Fruit fly (Drosophila melanogaster) whole organism, embryonic: ENCODE results near the gene Lgr1.

ENCODE experiments used
- Abd-B ChIP-seq: fragments of 200-800 bp; sonication (Bioruptor generic); optimal IDR thresholded peaks from 2 replicates; lab custom pipeline; 2018; ENCODE audit warnings: missing biosample characterization, mild to moderate bottlenecking, missing genetic modification characterization, moderate library complexity
- Atf-2 ChIP-seq: fragments of 200-800 bp; sonication (Bioruptor generic); optimal IDR thresholded peaks from 2 replicates; lab custom pipeline; 2016; ENCODE audit warnings: missing biosample characterization, missing genetic modification characterization
- CG10274 ChIP-seq: fragments of 200-800 bp; sonication (Bioruptor generic); optimal IDR thresholded peaks from 3 replicates; lab custom pipeline; 2017; ENCODE audit warnings: missing biosample characterization, mild to moderate bottlenecking, missing genetic modification characterization
- CG11504 ChIP-seq: fragments of 200-800 bp; sonication (Bioruptor generic); optimal IDR thresholded peaks from 3 replicates; lab custom pipeline; 2019; ENCODE audit warnings: missing biosample characterization, mild to moderate bottlenecking, missing genetic modification characterization, moderate library complexity
- CG12155 ChIP-seq: fragments of 200-800 bp; sonication (Bioruptor generic); optimal IDR thresholded peaks from 3 replicates; lab custom pipeline; 2016; ENCODE audit warnings: missing biosample characterization, missing genetic modification characterization
- CG13424 ChIP-seq: fragments of 200-800 bp; sonication (Bioruptor generic); optimal IDR thresholded peaks from 2 replicates; lab custom pipeline; 2019; ENCODE audit warnings: missing biosample characterization, mild to moderate bottlenecking, missing genetic modification characterization, moderate library complexity
- CG13775 ChIP-seq: fragments of 200-800 bp; sonication (Bioruptor generic); optimal IDR thresholded peaks from 3 replicates; lab custom pipeline; 2017; ENCODE audit warnings: missing biosample characterization, mild to moderate bottlenecking, missing genetic modification characterization
- CG15479 ChIP-seq: fragments of 200-800 bp; sonication (Bioruptor generic); optimal IDR thresholded peaks from 3 replicates; lab custom pipeline; 2019; ENCODE audit warnings: missing biosample characterization, mild to moderate bottlenecking, missing genetic modification characterization, moderate library complexity
- CG15601 ChIP-seq: fragments of 200-800 bp; sonication (Bioruptor generic); optimal IDR thresholded peaks from 3 replicates; lab custom pipeline; 2019; ENCODE audit warnings: missing biosample characterization, mild to moderate bottlenecking, missing genetic modification characterization, moderate library complexity
- CG15696 ChIP-seq: fragments of 200-800 bp; sonication (Bioruptor generic); optimal IDR thresholded peaks from 2 replicates; lab custom pipeline; 2019; ENCODE audit warnings: missing biosample characterization, mild to moderate bottlenecking, missing genetic modification characterization, moderate library complexity
- CG17361 ChIP-seq: fragments of 200-800 bp; sonication (Bioruptor generic); IDR thresholded peaks from 3 replicates; pipeline ENCODE4 v1.3.6; 2022; ENCODE audit warnings: missing biosample characterization, missing genetic modification characterization
- CG17385 ChIP-seq: fragments of 200-800 bp; sonication (Bioruptor generic); optimal IDR thresholded peaks from 3 replicates; lab custom pipeline; 2018; ENCODE audit warnings: missing biosample characterization, mild to moderate bottlenecking, missing genetic modification characterization
- CG2202 ChIP-seq: fragments of 200-800 bp; sonication (Bioruptor generic); optimal IDR thresholded peaks from 2 replicates; lab custom pipeline; 2018; ENCODE audit warnings: missing biosample characterization, mild to moderate bottlenecking, missing genetic modification characterization
- CG2889 ChIP-seq: fragments of 200-800 bp; sonication (Bioruptor generic); IDR thresholded peaks from 3 replicates; pipeline ENCODE4 v1.3.6; 2022; ENCODE audit warnings: missing biosample characterization, missing genetic modification characterization
- CG30403 ChIP-seq: fragments of 200-800 bp; sonication (Bioruptor generic); optimal IDR thresholded peaks from 3 replicates; lab custom pipeline; 2016; ENCODE audit warnings: missing biosample characterization, missing genetic modification characterization
- CG31224 ChIP-seq: fragments of 200-800 bp; sonication (Bioruptor generic); IDR thresholded peaks from 2 replicates; pipeline ENCODE4 v1.3.6; 2022; ENCODE audit warnings: missing biosample characterization, missing genetic modification characterization
- CG31365 ChIP-seq: fragments of 200-800 bp; sonication (Bioruptor generic); optimal IDR thresholded peaks from 2 replicates; lab custom pipeline; 2018; ENCODE audit warnings: missing biosample characterization, mild to moderate bottlenecking, missing genetic modification characterization
- CG3281 ChIP-seq: fragments of 200-800 bp; sonication (Bioruptor generic); optimal IDR thresholded peaks from 3 replicates; lab custom pipeline; 2017; ENCODE audit warnings: missing biosample characterization, mild to moderate bottlenecking, missing genetic modification characterization
- CG33213 ChIP-seq: fragments of 200-800 bp; sonication (Bioruptor generic); optimal IDR thresholded peaks from 3 replicates; lab custom pipeline; 2016; ENCODE audit warnings: missing biosample characterization, missing genetic modification characterization
- CG34224 ChIP-seq: fragments of 200-800 bp; sonication (Bioruptor generic); IDR thresholded peaks from 3 replicates; pipeline ENCODE4 v1.3.6; 2022; ENCODE audit warnings: missing biosample characterization, missing genetic modification characterization; ENCODE audit not compliant: partially characterized antibody
- CG34376 ChIP-seq: fragments of 200-800 bp; sonication (Bioruptor generic); optimal IDR thresholded peaks from 2 replicates; lab custom pipeline; 2018; ENCODE audit warnings: missing biosample characterization, mild to moderate bottlenecking, missing genetic modification characterization
- CG4617 ChIP-seq: fragments of 200-800 bp; sonication (Bioruptor generic); optimal IDR thresholded peaks from 3 replicates; lab custom pipeline; 2016; ENCODE audit warnings: missing biosample characterization, missing genetic modification characterization, borderline replicate concordance
- CG6654 ChIP-seq: fragments of 200-800 bp; sonication (Bioruptor generic); optimal IDR thresholded peaks from 2 replicates; lab custom pipeline; 2017; ENCODE audit warnings: missing biosample characterization, mild to moderate bottlenecking, missing genetic modification characterization
- CTCF ChIP-seq: fragments of 200-800 bp; sonication (Bioruptor generic); optimal IDR thresholded peaks from 2 replicates; lab custom pipeline; 2017; ENCODE audit warnings: missing biosample characterization, mild to moderate bottlenecking, missing genetic modification characterization, moderate library complexity
- Dad ChIP-seq: fragments of 200-800 bp; sonication (Bioruptor generic); optimal IDR thresholded peaks from 3 replicates; lab custom pipeline; 2016; ENCODE audit warnings: missing biosample characterization, missing genetic modification characterization
- Doc2 ChIP-seq: fragments of 200-800 bp; sonication (Bioruptor generic); IDR thresholded peaks from 2 replicates; pipeline ENCODE4 v1.3.6; 2022; ENCODE audit warnings: missing biosample characterization, missing genetic modification characterization
- E2f2 ChIP-seq: fragments of 200-800 bp; sonication (Bioruptor generic); IDR thresholded peaks from 2 replicates; pipeline ENCODE4 v1.3.6; 2022; ENCODE audit warnings: missing biosample characterization, missing genetic modification characterization
- Gsc ChIP-seq: fragments of 200-800 bp; sonication (Bioruptor generic); IDR thresholded peaks from 2 replicates; pipeline ENCODE4 v1.3.6; 2022; ENCODE audit warnings: missing biosample characterization, missing genetic modification characterization
- HmgZ ChIP-seq: fragments of 200-800 bp; sonication (Bioruptor generic); optimal IDR thresholded peaks from 2 replicates; lab custom pipeline; 2018; ENCODE audit warnings: missing biosample characterization, mild to moderate bottlenecking, missing genetic modification characterization
- MBD-R2 ChIP-seq: fragments of 200-800 bp; sonication (Bioruptor generic); IDR thresholded peaks from 2 replicates; pipeline ENCODE4 v1.3.6; 2022; ENCODE audit warnings: missing biosample characterization, missing genetic modification characterization
- Myb ChIP-seq: fragments of 200-800 bp; sonication (Bioruptor generic); optimal IDR thresholded peaks from 2 replicates; lab custom pipeline; 2016; ENCODE audit warnings: missing biosample characterization, missing genetic modification characterization
- Poxn ChIP-seq: fragments of 200-800 bp; sonication (Bioruptor generic); IDR thresholded peaks from 2 replicates; pipeline ENCODE4 v1.3.6; 2022; ENCODE audit warnings: missing biosample characterization, missing genetic modification characterization
- Sox102F ChIP-seq: fragments of 200-800 bp; sonication (Bioruptor generic); optimal IDR thresholded peaks from 2 replicates; lab custom pipeline; 2018; ENCODE audit warnings: missing biosample characterization, mild to moderate bottlenecking, missing genetic modification characterization, moderate library complexity
- bab2 ChIP-seq: fragments of 200-800 bp; sonication (Bioruptor generic); optimal IDR thresholded peaks from 2 replicates; lab custom pipeline; 2016; ENCODE audit warnings: missing biosample characterization, missing genetic modification characterization
- cad ChIP-seq: fragments of >200 bp; optimal IDR thresholded peaks from 2 replicates; lab custom pipeline; 2017; ENCODE audit warnings: missing biosample characterization, missing genetic modification characterization
- chinmo ChIP-seq: fragments of 200-800 bp; sonication (Bioruptor generic); IDR thresholded peaks from 4 replicates; pipeline ENCODE4 v1.3.6; 2022; ENCODE audit warnings: missing biosample characterization, missing genetic modification characterization; ENCODE audit not compliant: partially characterized antibody
- croc ChIP-seq: fragments of 200-800 bp; sonication (Bioruptor generic); conservative IDR thresholded peaks from 3 replicates; pipeline ENCODE4 v1.3.6; 2022; ENCODE audit warnings: missing biosample characterization, missing genetic modification characterization
- danr ChIP-seq: fragments of 200-800 bp; sonication (Bioruptor generic); IDR thresholded peaks from 2 replicates; pipeline ENCODE4 v1.3.6; 2022; ENCODE audit warnings: missing biosample characterization, missing genetic modification characterization
- dysf ChIP-seq: fragments of 200-800 bp; sonication (Bioruptor generic); IDR thresholded peaks from 3 replicates; pipeline ENCODE4 v1.3.6; 2022; ENCODE audit warnings: missing biosample characterization, missing genetic modification characterization
- en ChIP-seq: fragments of 200-800 bp; sonication (Bioruptor generic); optimal IDR thresholded peaks from 2 replicates; lab custom pipeline; 2016; ENCODE audit warnings: missing biosample characterization, missing genetic modification characterization
- esg ChIP-seq: fragments of 200-800 bp; sonication (Bioruptor generic); conservative IDR thresholded peaks from 2 replicates; pipeline ENCODE4 v1.3.6; 2022; ENCODE audit warnings: missing biosample characterization, missing genetic modification characterization
- fd3F ChIP-seq: fragments of 200-800 bp; sonication (Bioruptor generic); optimal IDR thresholded peaks from 2 replicates; lab custom pipeline; 2018; ENCODE audit warnings: missing biosample characterization, mild to moderate bottlenecking, missing genetic modification characterization, moderate library complexity
- ftz-f1 ChIP-seq: fragments of 200-800 bp; sonication (Bioruptor generic); optimal IDR thresholded peaks from 2 replicates; lab custom pipeline; 2016; ENCODE audit warnings: missing biosample characterization, missing genetic modification characterization
- nau ChIP-seq: fragments of 200-800 bp; sonication (Bioruptor generic); optimal IDR thresholded peaks from 3 replicates; lab custom pipeline; 2017; ENCODE audit warnings: missing biosample characterization, mild to moderate bottlenecking, missing genetic modification characterization, missing genetic modification reagents
- org-1 ChIP-seq: fragments of 200-800 bp; sonication (Bioruptor generic); optimal IDR thresholded peaks from 2 replicates; lab custom pipeline; 2017; ENCODE audit warnings: missing biosample characterization, missing genetic modification characterization
- psq ChIP-seq: fragments of 200-800 bp; sonication (Bioruptor generic); optimal IDR thresholded peaks from 2 replicates; lab custom pipeline; 2017; ENCODE audit warnings: missing biosample characterization, missing genetic modification characterization
- ranshi ChIP-seq: fragments of 200-800 bp; sonication (Bioruptor generic); IDR thresholded peaks from 2 replicates; pipeline ENCODE4 v1.3.6; 2022; ENCODE audit warnings: missing biosample characterization, missing genetic modification characterization
- scrt ChIP-seq: fragments of 200-800 bp; sonication (Bioruptor generic); optimal IDR thresholded peaks from 2 replicates; lab custom pipeline; 2018; ENCODE audit warnings: missing biosample characterization, mild to moderate bottlenecking, missing genetic modification characterization, moderate library complexity
- slp2 ChIP-seq: fragments of 200-800 bp; sonication (Bioruptor generic); optimal IDR thresholded peaks from 2 replicates; lab custom pipeline; 2016; ENCODE audit warnings: missing biosample characterization, missing genetic modification characterization
- sqz ChIP-seq: fragments of 200-800 bp; sonication (Bioruptor generic); optimal IDR thresholded peaks from 3 replicates; lab custom pipeline; 2018; ENCODE audit warnings: missing biosample characterization, mild to moderate bottlenecking, missing genetic modification characterization
- tap ChIP-seq: fragments of 200-800 bp; optimal IDR thresholded peaks from 3 replicates; lab custom pipeline; 2019; ENCODE audit warnings: missing biosample characterization, mild to moderate bottlenecking, missing genetic modification characterization, moderate library complexity

The Lgr1 gene

DNA sequence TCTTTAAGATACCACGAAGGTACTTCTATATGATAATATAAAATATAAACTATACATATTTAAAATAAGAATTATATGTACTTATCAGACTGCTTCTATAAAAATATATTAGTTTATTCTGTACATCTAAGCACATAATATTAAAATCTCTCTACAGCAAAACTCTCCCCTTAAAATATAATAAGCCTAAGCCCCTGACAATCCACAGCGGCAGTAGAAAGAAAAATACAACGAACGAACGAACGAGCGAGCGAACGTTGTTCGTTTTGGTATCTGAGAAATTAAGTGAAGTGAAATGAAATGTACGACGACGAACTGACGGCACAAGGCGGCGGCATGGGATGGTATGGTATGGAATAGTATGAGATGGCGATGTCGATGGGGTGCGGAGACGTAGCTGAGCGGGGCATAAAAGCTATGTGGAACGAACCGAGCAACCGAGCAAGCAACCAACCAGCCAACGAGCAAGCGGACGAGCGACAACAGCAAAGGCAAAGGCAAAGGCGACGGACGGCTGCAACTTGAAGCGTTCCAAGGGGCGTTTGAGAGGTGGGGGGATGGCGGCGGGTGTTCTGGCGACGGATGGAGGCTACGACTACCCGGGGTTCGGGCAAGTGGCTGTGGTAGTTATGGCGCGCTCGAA lies 25.0 kb upstream of the Lgr1 start (continued):
- TF ChIP-seq CG4617 (GFP tag; lab: Kevin White, UChicago) (peak; percentile 90), ftz-f1 (peak; percentile 29), Sox102F (peak; percentile 99), Atf-2 (peak; percentile 52), Abd-B (peak; percentile 98), CTCF (GFP tag; lab: Kevin White, UChicago) (peak; percentile 73), fd3F (GFP tag; lab: Kevin White, UChicago) (peak; percentile 99), en (GFP tag; lab: Kevin White, UChicago) (peak; percentile 17), CG12155 (GFP tag; lab: Kevin White, UChicago) (peak; percentile 96), CG31365 (tag; lab: Kevin White, UChicago) (peak; percentile 63), psq (GFP tag; lab: Kevin White, UChicago) (peak; percentile 93), chinmo (GFP tag; lab: Robert Waterston, UW) (peak; percentile 99), scrt (peak; percentile 97), CG15601 (tag; lab: Kevin White, UChicago) (peak; percentile 98), cad (GFP tag; lab: Kevin White, UChicago) (no peak), CG2889 (GFP tag; lab: Robert Waterston, UW) (peak; percentile 97), E2f2 (GFP tag; lab: Robert Waterston, UW) (peak; percentile 88), HmgZ (peak; percentile 97), org-1 (peak; percentile 98), slp2 (GFP tag; lab: Kevin White, UChicago) (peak; percentile 80), croc (GFP tag; lab: Robert Waterston, UW) (peak; percentile 96), CG6654 (GFP tag; lab: Kevin White, UChicago) (peak; percentile 90), CG17361 (GFP tag; lab: Robert Waterston, UW) (peak; percentile 100), CG15696 (tag; lab: Kevin White, UChicago) (peak; percentile 91), Myb (GFP tag; lab: Kevin White, UChicago) (peak; percentile 55), danr (GFP tag; lab: Robert Waterston, UW) (peak; percentile 96), tap (tag; lab: Kevin White, UChicago) (peak; percentile 99), Dad (GFP tag; lab: Kevin White, UChicago) (peak; percentile 53), Poxn (GFP tag; lab: Robert Waterston, UW) (peak; percentile 93), sqz (no peak), CG33213 (GFP tag; lab: Kevin White, UChicago) (peak; percentile 61), CG31224 (GFP tag; lab: Robert Waterston, UW) (peak; percentile 96), CG17385 (GFP tag; lab: Kevin White, UChicago) (peak; percentile 98), CG10274 (GFP tag; lab: Kevin White, UChicago) (peak; percentile 90), bab2 (peak; percentile 80), esg (GFP tag; lab: Robert Waterston, UW) (peak; percentile 97), CG13775 (GFP tag; lab: Kevin White, UChicago) (peak; percentile 98), Doc2 (GFP tag; lab: Robert Waterston, UW) (peak; percentile 85), CG3281 (GFP tag; lab: Kevin White, UChicago) (peak; percentile 99), CG15479 (GFP tag; lab: Kevin White, UChicago) (no peak), CG34376 (GFP tag; lab: Kevin White, UChicago) (peak; percentile 95), CG2202 (tag; lab: Kevin White, UChicago) (peak; percentile 97), dysf (GFP tag; lab: Robert Waterston, UW) (peak; percentile 99), Gsc (peak; percentile 89), ranshi (GFP tag; lab: Robert Waterston, UW) (peak; percentile 98), MBD-R2 (GFP tag; lab: Robert Waterston, UW) (peak; percentile 95), CG11504 (tag; lab: Kevin White, UChicago) (peak; percentile 98), CG13424 (tag; lab: Kevin White, UChicago) (peak; percentile 99), CG34224 (GFP tag; lab: Robert Waterston, UW) (no peak), nau (no peak), CG30403 (peak; percentile 98)
